Worm (Caenorhabditis elegans) whole organism, L1 larva: Measurements from ENCODE around the gene ceh-27.

Source experiments
- F16B12.6 ChIP-seq: fragments of 150-350 bp; optimal IDR thresholded peaks from 2 replicates; lab custom pipeline; 2014; ENCODE audit warnings: missing biosample characterization, missing genetic modification characterization
- aha-1 ChIP-seq: fragments of 150-350 bp; optimal IDR thresholded peaks from 2 replicates; lab custom pipeline; 2014; ENCODE audit warnings: missing biosample characterization, missing genetic modification characterization
- alr-1 ChIP-seq: fragments of 200-800 bp; sonication (Bioruptor generic); optimal IDR thresholded peaks from 2 replicates; lab custom pipeline; 2018; ENCODE audit warnings: borderline replicate concordance, mild to moderate bottlenecking, missing genetic modification characterization, missing compliant biosample characterization
- blmp-1 ChIP-seq: fragments of 150-350 bp; optimal IDR thresholded peaks from 2 replicates; lab custom pipeline; 2014; ENCODE audit warnings: missing biosample characterization, missing genetic modification characterization
- ceh-8 ChIP-seq: fragments of 200-800 bp; sonication (Bioruptor generic); optimal IDR thresholded peaks from 2 replicates; lab custom pipeline; 2018; ENCODE audit warnings: mild to moderate bottlenecking, missing genetic modification characterization, moderate library complexity, missing compliant biosample characterization
- dsc-1 ChIP-seq: sonication (generic microtip); optimal IDR thresholded peaks from 2 replicates; lab custom pipeline; 2016; ENCODE audit warnings: mild to moderate bottlenecking, missing genetic modification characterization, missing compliant biosample characterization
- efl-1 ChIP-seq, 4 experiments: fragments of 150-350 bp; optimal IDR thresholded peaks in 3 of 4; peaks in 1 of 4; 1 replicate in 1 of 4; 2 replicates in 3 of 4; lab custom pipeline; 2014; ENCODE audit warnings: missing biosample characterization in 2 of 4, missing genetic modification characterization in 2 of 4, missing genetic modification reagents in 2 of 4
- elt-2 ChIP-seq: sonication (generic microtip); optimal IDR thresholded peaks from 2 replicates; lab custom pipeline; 2016; ENCODE audit warnings: missing genetic modification characterization, mild to moderate bottlenecking, inconsistent platforms, missing compliant biosample characterization, missing genetic modification reagents
- elt-3 ChIP-seq, 6 experiments: fragments of 150-350 bp in 1 of 6; sonication (generic microtip); optimal IDR thresholded peaks; 2 replicates each; lab custom pipeline; 2017 to 2018; ENCODE audit warnings: missing biosample characterization in 6 of 6, missing genetic modification characterization in 6 of 6, inconsistent platforms in 1 of 6
- hlh-17 ChIP-seq: fragments of 200-800 bp; sonication (Bioruptor generic); optimal IDR thresholded peaks from 2 replicates; lab custom pipeline; 2018; ENCODE audit warnings: missing genetic modification characterization, mild to moderate bottlenecking, missing compliant biosample characterization, moderate library complexity, borderline replicate concordance
- hlh-4 ChIP-seq: sonication (generic microtip); optimal IDR thresholded peaks from 2 replicates; lab custom pipeline; 2016; ENCODE audit warnings: mild to moderate bottlenecking, missing genetic modification characterization, missing compliant biosample characterization
- isw-1 ChIP-seq: fragments of 200-800 bp; sonication (Bioruptor generic); IDR thresholded peaks from 2 replicates; pipeline ENCODE4 v1.3.6; 2022; ENCODE audit warnings: missing genetic modification characterization, missing compliant biosample characterization
- jun-1 ChIP-seq: fragments of 150-350 bp; optimal IDR thresholded peaks from 2 replicates; lab custom pipeline; 2014; ENCODE audit warnings: missing biosample characterization, missing genetic modification reagents, missing genetic modification characterization
- lin-39 ChIP-seq: fragments of 150-350 bp; optimal IDR thresholded peaks from 2 replicates; lab custom pipeline; 2014; ENCODE audit warnings: missing biosample characterization, missing genetic modification reagents, missing genetic modification characterization
- lir-3 ChIP-seq: sonication (generic microtip); optimal IDR thresholded peaks from 2 replicates; lab custom pipeline; 2016; ENCODE audit warnings: mild to moderate bottlenecking, missing genetic modification characterization, moderate library complexity, missing compliant biosample characterization; ENCODE audit not compliant: poor library complexity
- mef-2 ChIP-seq: fragments of 150-350 bp; optimal IDR thresholded peaks from 2 replicates; lab custom pipeline; 2014; ENCODE audit warnings: missing biosample characterization, missing genetic modification characterization
- nhr-11 ChIP-seq: fragments of 150-350 bp; optimal IDR thresholded peaks from 2 replicates; lab custom pipeline; 2014; ENCODE audit warnings: missing biosample characterization, missing genetic modification characterization
- nhr-20 ChIP-seq: sonication (generic microtip); optimal IDR thresholded peaks from 2 replicates; lab custom pipeline; 2016; ENCODE audit warnings: mild to moderate bottlenecking, missing genetic modification characterization, missing compliant biosample characterization
- nhr-28 ChIP-seq: fragments of 150-350 bp; optimal IDR thresholded peaks from 2 replicates; lab custom pipeline; 2014; ENCODE audit warnings: missing biosample characterization, missing genetic modification characterization
- nhr-71 ChIP-seq: sonication (generic microtip); optimal IDR thresholded peaks from 2 replicates; lab custom pipeline; 2016; ENCODE audit warnings: mild to moderate bottlenecking, missing genetic modification characterization, moderate library complexity, missing compliant biosample characterization
- nhr-77 ChIP-seq: fragments of 150-350 bp; optimal IDR thresholded peaks from 2 replicates; lab custom pipeline; 2014; ENCODE audit warnings: missing biosample characterization, missing genetic modification characterization
- nhr-84 ChIP-seq: sonication (generic microtip); optimal IDR thresholded peaks from 2 replicates; lab custom pipeline; 2017; ENCODE audit warnings: missing biosample characterization, missing genetic modification characterization
- nhr-85 ChIP-seq: sonication (generic microtip); peaks from one replicate; lab custom pipeline; 2016; ENCODE audit warnings: missing genetic modification characterization, inconsistent platforms, missing compliant biosample characterization
- nhr-90 ChIP-seq: sonication (generic microtip); optimal IDR thresholded peaks from 2 replicates; lab custom pipeline; 2016; ENCODE audit warnings: mild to moderate bottlenecking, missing genetic modification characterization, missing compliant biosample characterization; ENCODE audit not compliant: poor library complexity
- pax-3 ChIP-seq: fragments of 200-800 bp; sonication (Bioruptor generic); optimal IDR thresholded peaks from 2 replicates; lab custom pipeline; 2018; ENCODE audit warnings: mild to moderate bottlenecking, missing genetic modification characterization, moderate library complexity, missing compliant biosample characterization
- pqm-1 ChIP-seq: sonication (generic microtip); optimal IDR thresholded peaks from 3 replicates; lab custom pipeline; 2017; ENCODE audit warnings: missing biosample characterization, missing genetic modification characterization
- rnt-1 ChIP-seq: sonication (generic microtip); optimal IDR thresholded peaks from 2 replicates; lab custom pipeline; 2016; ENCODE audit warnings: mild to moderate bottlenecking, missing genetic modification characterization, moderate library complexity, missing compliant biosample characterization
- skn-1 ChIP-seq: fragments of 150-350 bp; optimal IDR thresholded peaks from 2 replicates; lab custom pipeline; 2014; ENCODE audit warnings: missing biosample characterization, missing genetic modification characterization
- snu-23 ChIP-seq: sonication (generic microtip); optimal IDR thresholded peaks from 2 replicates; lab custom pipeline; 2016; ENCODE audit warnings: missing genetic modification characterization, missing compliant biosample characterization
- sptf-1 ChIP-seq: fragments of 150-350 bp; optimal IDR thresholded peaks from 2 replicates; lab custom pipeline; 2014; ENCODE audit warnings: missing biosample characterization, missing genetic modification characterization
- sup-37 ChIP-seq: fragments of 200-800 bp; sonication (Bioruptor generic); optimal IDR thresholded peaks from 2 replicates; lab custom pipeline; 2018; ENCODE audit warnings: mild to moderate bottlenecking, missing genetic modification characterization, missing compliant biosample characterization
- swsn-7 ChIP-seq: sonication (generic microtip); optimal IDR thresholded peaks from 2 replicates; lab custom pipeline; 2016; ENCODE audit warnings: missing genetic modification characterization, missing compliant biosample characterization
- tbx-2 ChIP-seq: sonication (generic microtip); optimal IDR thresholded peaks from 2 replicates; lab custom pipeline; 2016; ENCODE audit warnings: missing genetic modification characterization, missing compliant biosample characterization
- unc-130 ChIP-seq: fragments of 150-350 bp; optimal IDR thresholded peaks from 2 replicates; lab custom pipeline; 2017; ENCODE audit warnings: missing biosample characterization, missing genetic modification characterization, inconsistent platforms
- unc-62 ChIP-seq: fragments of 150-350 bp; optimal IDR thresholded peaks from 2 replicates; lab custom pipeline; 2014; ENCODE audit warnings: missing biosample characterization, missing genetic modification reagents, missing genetic modification characterization
- unc-86 ChIP-seq: sonication (generic microtip); optimal IDR thresholded peaks from 2 replicates; lab custom pipeline; 2016; ENCODE audit warnings: missing genetic modification characterization, missing compliant biosample characterization
- zag-1 ChIP-seq: fragments of 150-350 bp; optimal IDR thresholded peaks from 2 replicates; lab custom pipeline; 2014; ENCODE audit warnings: missing biosample characterization, missing genetic modification characterization
- zip-4 ChIP-seq: fragments of 200-800 bp; sonication (Bioruptor generic); optimal IDR thresholded peaks from 2 replicates; lab custom pipeline; 2018; ENCODE audit warnings: mild to moderate bottlenecking, missing genetic modification characterization, moderate library complexity, missing compliant biosample characterization

Gene ceh-27

DNA sequence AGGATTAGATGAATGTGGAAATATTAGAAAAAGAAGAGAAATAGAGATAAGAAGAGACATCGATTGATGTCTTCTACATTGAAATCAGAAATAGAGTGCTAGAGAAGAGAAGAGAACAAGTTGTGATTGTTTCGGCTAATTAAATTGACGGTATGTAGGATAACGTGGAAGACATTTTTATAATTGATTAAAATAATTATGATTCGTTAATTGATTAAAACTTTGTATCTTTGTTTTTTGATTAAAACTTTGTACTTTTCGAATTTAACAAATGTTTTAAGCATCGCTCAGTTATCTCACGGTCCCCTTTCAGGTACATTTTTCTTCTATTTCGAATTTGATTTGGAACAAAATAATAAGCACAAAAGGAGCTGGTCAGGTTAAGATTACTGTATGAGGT, 7.6 kb upstream of the ceh-27 start, which contains the start of gene lgc-44:
lgc-44 (minus strand) TSS at position 101 of the 400 bp plus-strand sequence.
- TF ChIP-seq nhr-20 (no peak), blmp-1 (tag; lab: Kevin White, UChicago) (peak; percentile 23)

DNA sequence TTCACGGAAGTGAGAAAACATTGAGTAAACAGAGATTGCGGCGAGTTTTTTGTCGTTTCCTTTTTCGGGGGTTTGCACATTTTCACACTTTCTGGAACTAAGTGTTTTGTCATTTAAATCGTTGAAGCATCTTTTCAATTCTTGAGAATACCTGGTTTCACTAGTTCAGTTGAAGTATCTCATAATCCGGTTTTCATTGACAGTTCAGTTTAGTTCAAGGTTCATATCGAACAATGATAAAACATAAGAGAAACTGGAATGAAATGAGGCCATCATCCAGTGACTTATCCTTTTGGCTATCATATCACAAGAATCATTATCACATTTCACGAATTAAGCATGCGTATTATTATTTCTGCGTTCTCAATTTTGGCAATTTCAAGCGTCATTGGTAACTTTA, 2.3 kb upstream of the ceh-27 start, which contains the start of gene F46F3.3:
F46F3.3 (plus strand) TSS at position 301 of the 400 bp plus-strand sequence.
- peak; percentile 22 for TF ChIP-seq blmp-1 (tag; lab: Kevin White, UChicago)
- TF ChIP-seq unc-86, result no peak

ce11 chrV:11660566-11660965, 4.3 kb downstream of the ceh-27 start:
- no peak for TF ChIP-seq F16B12.6 (tag; lab: Kevin White, UChicago)
- no peak for TF ChIP-seq alr-1 (tag; lab: Kevin White, UChicago)
- no peak for TF ChIP-seq nhr-77
- TF ChIP-seq pax-3 (tag; lab: Kevin White, UChicago), result no peak
- TF ChIP-seq tbx-2 (tag; lab: Kevin White, UChicago), result no peak
- TF ChIP-seq unc-62 (GFP tag; lab: Kevin White, UChicago), result no peak
- TF ChIP-seq efl-1 (optimal IDR thresholded peaks at IDR 0.05; lab: Kevin White, UChicago), result no peak
- TF ChIP-seq efl-1 (GFP tag; optimal IDR thresholded peaks at IDR 0.05 in 1 of 2; lab: Kevin White, UChicago), result peak in 1 of 2 experiments; percentile 21
- no peak for TF ChIP-seq nhr-11 (tag; lab: Kevin White, UChicago)
- TF ChIP-seq pqm-1, result no peak
- TF ChIP-seq, all 84 proteins: peak for 1

DNA sequence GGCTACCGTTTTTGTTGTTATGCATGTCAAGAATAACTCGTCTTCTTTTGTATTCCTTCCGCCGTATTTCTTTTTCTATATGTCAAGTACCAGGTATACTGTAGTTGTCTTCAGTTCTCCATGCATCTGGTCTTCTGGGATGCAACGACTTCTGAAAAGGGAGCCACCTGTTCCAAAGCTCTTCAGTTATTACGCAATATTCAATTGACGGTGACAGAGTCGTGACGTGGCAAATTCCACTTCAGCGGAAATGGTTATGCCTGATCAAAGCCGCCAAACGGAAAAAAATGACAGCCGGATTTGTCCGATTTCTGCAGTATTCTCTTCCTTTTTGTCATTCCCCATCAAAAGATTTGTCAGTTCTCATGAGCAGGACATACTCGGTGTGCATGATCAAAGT, 8.4 kb downstream of the ceh-27 start:
- TF ChIP-seq nhr-20, result no peak
- no peak for TF ChIP-seq nhr-90 (tag; lab: Kevin White, UChicago)
- no peak for TF ChIP-seq unc-62 (GFP tag; lab: Kevin White, UChicago)
- TF ChIP-seq nhr-85, result no peak
- no peak for TF ChIP-seq nhr-84 (tag; lab: Kevin White, UChicago)
- TF ChIP-seq jun-1, result no peak
- no peak for TF ChIP-seq nhr-28 (tag; lab: Kevin White, UChicago)
- no peak for TF ChIP-seq ceh-8 (GFP tag; lab: Kevin White, UChicago)
- TF ChIP-seq elt-3 (tag; optimal IDR thresholded peaks at IDR 0.05; lab: Kevin White, UChicago), result no peak
- TF ChIP-seq unc-86, result no peak
- no peak for TF ChIP-seq rnt-1 (tag; lab: Kevin White, UChicago)
- TF ChIP-seq mef-2, result no peak
- no peak for TF ChIP-seq snu-23 (GFP tag; lab: Kevin White, UChicago)
- TF ChIP-seq hlh-4, result no peak
- no peak for TF ChIP-seq lin-39 (tag; lab: Kevin White, UChicago)
- TF ChIP-seq dsc-1 (tag; lab: Kevin White, UChicago), result no peak
- no peak for TF ChIP-seq skn-1 (tag; lab: Kevin White, UChicago)
- TF ChIP-seq sptf-1 (tag; lab: Kevin White, UChicago), result no peak
- no peak for TF ChIP-seq sup-37 (GFP tag; lab: Kevin White, UChicago)
- TF ChIP-seq nhr-77, result no peak

DNA sequence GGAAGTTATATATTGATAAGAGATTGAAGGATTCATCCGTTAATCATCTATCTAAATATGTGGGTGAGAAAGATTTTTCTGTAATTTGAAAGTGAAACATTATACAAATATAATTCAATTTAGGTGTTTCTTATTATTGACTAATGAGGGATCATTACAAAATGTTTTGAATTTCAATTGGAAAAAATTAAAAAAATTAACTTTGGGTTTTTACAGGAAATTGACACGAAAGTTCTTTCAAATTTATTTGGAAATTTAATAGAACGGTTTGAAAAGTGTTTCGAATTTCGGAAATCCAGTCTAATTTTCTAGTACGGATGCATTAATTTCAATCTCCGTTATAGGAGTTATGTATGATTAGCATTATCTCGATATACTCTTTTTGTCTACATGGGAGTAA, 11.8 kb downstream of the ceh-27 start:
- TF ChIP-seq sup-37 (GFP tag; lab: Kevin White, UChicago), result no peak
- TF ChIP-seq nhr-84 (tag; lab: Kevin White, UChicago), result no peak
- TF ChIP-seq zip-4, result no peak
- no peak for TF ChIP-seq nhr-71 (tag; lab: Kevin White, UChicago)
- TF ChIP-seq nhr-77, result no peak
- no peak for TF ChIP-seq unc-130
- no peak for TF ChIP-seq elt-2 (tag; lab: Kevin White, UChicago)
- no peak for TF ChIP-seq aha-1 (tag; lab: Kevin White, UChicago)
- TF ChIP-seq lir-3, result no peak
- TF ChIP-seq isw-1 (GFP tag; lab: Robert Waterston, UW), result no peak
- TF ChIP-seq hlh-17, result no peak
- no peak for TF ChIP-seq zag-1 (tag; lab: Kevin White, UChicago)
- no peak for TF ChIP-seq swsn-7 (tag; lab: Kevin White, UChicago)
